Fruit fly (Drosophila melanogaster) whole organism, wandering third instar larva: ENCODE measurements around the gene in.

Experiments
- Abd-B ChIP-seq: fragments of >200 bp; optimal IDR thresholded peaks from 2 replicates; lab custom pipeline; 2017; ENCODE audit warnings: missing biosample characterization, missing genetic modification characterization
- CG32264 ChIP-seq: fragments of 200-800 bp; sonication (Bioruptor generic); optimal IDR thresholded peaks from 2 replicates; lab custom pipeline; 2016; ENCODE audit warnings: missing biosample characterization, missing genetic modification characterization
- CrebA ChIP-seq: fragments of 200-800 bp; sonication (Bioruptor generic); optimal IDR thresholded peaks from 2 replicates; lab custom pipeline; 2016; ENCODE audit warnings: missing biosample characterization, mild to moderate bottlenecking, missing genetic modification characterization, borderline replicate concordance
- Dif ChIP-seq: fragments of 200-275, 200-300 bp; sonication (Bioruptor generic); optimal IDR thresholded peaks from 2 replicates; lab custom pipeline; 2018; ENCODE audit warnings: missing biosample characterization, missing genetic modification characterization; ENCODE audit not compliant: partially characterized antibody
- GATAd ChIP-seq: sonication (Bioruptor generic); optimal IDR thresholded peaks from 2 replicates; lab custom pipeline; 2016; ENCODE audit warnings: missing biosample characterization, missing genetic modification characterization
- HLH106 ChIP-seq: fragments of 200-800 bp; optimal IDR thresholded peaks from 3 replicates; lab custom pipeline; 2019; ENCODE audit warnings: missing biosample characterization, mild to moderate bottlenecking, missing genetic modification characterization, moderate library complexity
- Hnf4 ChIP-seq: fragments of 200-800 bp; sonication (Bioruptor generic); optimal IDR thresholded peaks from 2 replicates; lab custom pipeline; 2016; ENCODE audit warnings: missing biosample characterization, mild to moderate bottlenecking, missing genetic modification characterization
- Hr83 ChIP-seq: fragments of 200-300 bp; sonication (Bioruptor generic); optimal IDR thresholded peaks from 2 replicates; lab custom pipeline; 2016; ENCODE audit warnings: missing biosample characterization, mild to moderate bottlenecking, missing genetic modification characterization, moderate library complexity; ENCODE audit not compliant: poor library complexity, severe bottlenecking
- Jra ChIP-seq: sonication (Bioruptor generic); optimal IDR thresholded peaks from 2 replicates; lab custom pipeline; 2016; ENCODE audit warnings: missing biosample characterization, missing genetic modification characterization
- Mio ChIP-seq: sonication (Bioruptor generic); optimal IDR thresholded peaks from 2 replicates; lab custom pipeline; 2016; ENCODE audit warnings: missing biosample characterization, missing genetic modification characterization
- Myc ChIP-seq: fragments of >200 bp; optimal IDR thresholded peaks from 2 replicates; lab custom pipeline; 2017
- N ChIP-seq: fragments of >200 bp; optimal IDR thresholded peaks from 2 replicates; lab custom pipeline; 2018; ENCODE audit warnings: missing biosample characterization, missing external identifiers, missing genetic modification characterization
- OdsH ChIP-seq: fragments of 200-800 bp; sonication (Bioruptor generic); optimal IDR thresholded peaks from 2 replicates; lab custom pipeline; 2016; ENCODE audit warnings: missing biosample characterization, mild to moderate bottlenecking, missing genetic modification characterization
- Rel ChIP-seq, 2 experiments: fragments of 200-800 bp; sonication (Bioruptor generic) in 1 of 2; optimal IDR thresholded peaks; 2 replicates in 1 of 2; 3 replicates in 1 of 2; lab custom pipeline; 2016 to 2019; ENCODE audit warnings: mild to moderate bottlenecking in 2 of 2, missing biosample characterization in 2 of 2, missing genetic modification characterization in 2 of 2, moderate library complexity in 1 of 2
- Sp1 ChIP-seq: fragments of 200-800 bp; sonication (Bioruptor generic); optimal IDR thresholded peaks from 3 replicates; lab custom pipeline; 2019; ENCODE audit warnings: missing biosample characterization, mild to moderate bottlenecking, missing genetic modification characterization, moderate library complexity
- br ChIP-seq: fragments of 200-800 bp; sonication (Bioruptor generic); optimal IDR thresholded peaks from 2 replicates; lab custom pipeline; 2016; ENCODE audit warnings: missing biosample characterization, missing genetic modification characterization
- brk ChIP-seq: fragments of 200-800 bp; sonication (Bioruptor generic); optimal IDR thresholded peaks from 2 replicates; lab custom pipeline; 2016; ENCODE audit warnings: missing biosample characterization, mild to moderate bottlenecking, missing genetic modification characterization
- dl ChIP-seq, 2 experiments: fragments of 175-275, 200-275 bp in 1 of 2; fragments of 200-275 bp in 1 of 2; sonication (Bioruptor generic); optimal IDR thresholded peaks; lab custom pipeline; 2018; ENCODE audit warnings: mild to moderate bottlenecking in 2 of 2, missing biosample characterization in 2 of 2, missing genetic modification characterization in 2 of 2, moderate library complexity in 2 of 2; ENCODE audit not compliant: partially characterized antibody in 2 of 2, insufficient read depth in 1 of 2
- dmrt93B ChIP-seq: fragments of 200-800 bp; sonication (Bioruptor generic); optimal IDR thresholded peaks from 2 replicates; lab custom pipeline; 2018; ENCODE audit warnings: missing biosample characterization, mild to moderate bottlenecking, missing genetic modification characterization
- dsf ChIP-seq: sonication (Bioruptor generic); optimal IDR thresholded peaks from 2 replicates; lab custom pipeline; 2016; ENCODE audit warnings: missing biosample characterization, missing genetic modification characterization, borderline replicate concordance
- ey ChIP-seq: fragments of 200-800 bp; sonication (Bioruptor generic); optimal IDR thresholded peaks from 2 replicates; lab custom pipeline; 2016; ENCODE audit warnings: missing biosample characterization, missing genetic modification characterization
- foxo ChIP-seq, 2 experiments: fragments of 200-800 bp; sonication (Bioruptor generic); optimal IDR thresholded peaks; 2 replicates in 1 of 2; 3 replicates in 1 of 2; lab custom pipeline; 2016 to 2017; ENCODE audit warnings: missing biosample characterization in 2 of 2, missing genetic modification characterization in 2 of 2
- fru ChIP-seq: fragments of 200-800 bp; sonication (Bioruptor generic); optimal IDR thresholded peaks from 3 replicates; lab custom pipeline; 2016; ENCODE audit warnings: missing biosample characterization, mild to moderate bottlenecking, missing genetic modification characterization
- h ChIP-seq: fragments of 200-800 bp; sonication (Bioruptor generic); optimal IDR thresholded peaks from 3 replicates; lab custom pipeline; 2016; ENCODE audit warnings: missing biosample characterization, mild to moderate bottlenecking, missing genetic modification characterization
- jim ChIP-seq: fragments of 175-275, 200-325 bp; sonication (Bioruptor generic); optimal IDR thresholded peaks from 2 replicates; lab custom pipeline; 2016; ENCODE audit warnings: missing biosample characterization, mild to moderate bottlenecking, missing genetic modification characterization
- lola ChIP-seq: fragments of >200 bp; optimal IDR thresholded peaks from 2 replicates; lab custom pipeline; 2017; ENCODE audit warnings: missing biosample characterization, missing genetic modification characterization
- psq ChIP-seq: fragments of 200-800 bp; sonication (Bioruptor generic); optimal IDR thresholded peaks from 3 replicates; lab custom pipeline; 2017; ENCODE audit warnings: missing biosample characterization, mild to moderate bottlenecking, missing genetic modification characterization, moderate library complexity
- rgr ChIP-seq: fragments of 200-800 bp; sonication (Bioruptor generic); optimal IDR thresholded peaks from 3 replicates; lab custom pipeline; 2016; ENCODE audit warnings: missing biosample characterization, mild to moderate bottlenecking, missing genetic modification characterization
- sage ChIP-seq: fragments of 200-800 bp; sonication (Bioruptor generic); optimal IDR thresholded peaks from 2 replicates; lab custom pipeline; 2016; ENCODE audit warnings: missing biosample characterization, mild to moderate bottlenecking, missing genetic modification characterization
- tai ChIP-seq: sonication (Bioruptor generic); optimal IDR thresholded peaks from 2 replicates; lab custom pipeline; 2016; ENCODE audit warnings: missing biosample characterization, missing genetic modification characterization
- usp ChIP-seq: fragments of >200 bp; optimal IDR thresholded peaks from 2 replicates; lab custom pipeline; 2017; ENCODE audit warnings: missing biosample characterization, missing genetic modification characterization
- woc ChIP-seq: sonication (Bioruptor generic); optimal IDR thresholded peaks from 2 replicates; lab custom pipeline; 2016; ENCODE audit warnings: missing biosample characterization, mild to moderate bottlenecking, missing genetic modification characterization

in gene

dm6 chr3L:20385006-20385405, 18.0 kb downstream of the in start:
- TF ChIP-seq dmrt93B (GFP tag; lab: Kevin White, UChicago) (no peak), CrebA (GFP tag; lab: Kevin White, UChicago) (no peak), Hnf4 (GFP tag; lab: Kevin White, UChicago) (no peak), Dif (GFP tag; lab: Kevin White, UChicago) (no peak), sage (no peak), GATAd (GFP tag; lab: Kevin White, UChicago) (no peak), ey (GFP tag; lab: Kevin White, UChicago) (no peak), dl (GFP tag; optimal IDR thresholded peaks at IDR 0.05; lab: Kevin White, UChicago; ENCODE audit: insufficient read depth in 1 of 2, partially characterized antibody in 2 of 2) (no peak), Sp1 (GFP tag; lab: Kevin White, UChicago) (no peak), rgr (GFP tag; lab: Kevin White, UChicago) (no peak), psq (GFP tag; lab: Kevin White, UChicago) (no peak)

- TF ChIP-seq Mio (no peak), rgr (GFP tag; lab: Kevin White, UChicago) (peak; percentile 16), jim (no peak), Hr83 (peak; percentile 26), foxo (GFP tag; optimal IDR thresholded peaks at IDR 0.05; lab: Kevin White, UChicago) (no peak), Hnf4 (GFP tag; lab: Kevin White, UChicago) (no peak), Rel (GFP tag; optimal IDR thresholded peaks at IDR 0.05; lab: Kevin White, UChicago) (no peak), Rel (tag; optimal IDR thresholded peaks at IDR 0.05; lab: Kevin White, UChicago) (no peak), CG32264 (GFP tag; lab: Kevin White, UChicago) (no peak)
These were observed 18.4 kb downstream of the in start for dm6 chr3L:20385408-20385807.

- TF ChIP-seq Myc (no peak), OdsH (no peak), Sp1 (GFP tag; lab: Kevin White, UChicago) (peak; percentile 6), dmrt93B (GFP tag; lab: Kevin White, UChicago) (no peak), woc (GFP tag; lab: Kevin White, UChicago) (no peak), lola (GFP tag; lab: Kevin White, UChicago) (no peak), fru (GFP tag; lab: Kevin White, UChicago) (no peak), tai (GFP tag; lab: Kevin White, UChicago) (no peak), CrebA (GFP tag; lab: Kevin White, UChicago) (no peak), dl (GFP tag; optimal IDR thresholded peaks at IDR 0.05; lab: Kevin White, UChicago; ENCODE audit: insufficient read depth in 1 of 2, partially characterized antibody in 2 of 2) (no peak), usp (GFP tag; lab: Kevin White, UChicago) (no peak), Abd-B (no peak), psq (GFP tag; lab: Kevin White, UChicago) (no peak), Rel (GFP tag; optimal IDR thresholded peaks at IDR 0.05; lab: Kevin White, UChicago) (no peak), Rel (tag; optimal IDR thresholded peaks at IDR 0.05; lab: Kevin White, UChicago) (peak; percentile 76), Dif (GFP tag; lab: Kevin White, UChicago) (no peak), HLH106 (no peak)
These were observed 19.0 kb downstream of the in start for dm6 chr3L:20385969-20386370.

dm6 chr3L:20387038-20387842, 20.2 kb downstream of the in start:
- no peak for TF ChIP-seq dsf (GFP tag; lab: Kevin White, UChicago)
- no peak for TF ChIP-seq foxo (GFP tag; optimal IDR thresholded peaks at IDR 0.05; lab: Kevin White, UChicago)
- peak; percentile 5 for TF ChIP-seq Sp1 (GFP tag; lab: Kevin White, UChicago)
- TF ChIP-seq sage, result no peak
- TF ChIP-seq lola (GFP tag; lab: Kevin White, UChicago), result no peak
- TF ChIP-seq Jra, result peak; percentile 0
- TF ChIP-seq h (GFP tag; lab: Kevin White, UChicago), result peak; percentile 59
- peak; percentile 37 for TF ChIP-seq Hr83
- no peak for TF ChIP-seq Rel (GFP tag; optimal IDR thresholded peaks at IDR 0.05; lab: Kevin White, UChicago)
- TF ChIP-seq Rel (tag; optimal IDR thresholded peaks at IDR 0.05; lab: Kevin White, UChicago), result peak; percentile 79

- TF ChIP-seq CrebA (GFP tag; lab: Kevin White, UChicago), result no peak
- TF ChIP-seq foxo (GFP tag; optimal IDR thresholded peaks at IDR 0.05; lab: Kevin White, UChicago), result no peak
- TF ChIP-seq Sp1 (GFP tag; lab: Kevin White, UChicago), result no peak
- no peak for TF ChIP-seq Dif (GFP tag; lab: Kevin White, UChicago)
- no peak for TF ChIP-seq dsf (GFP tag; lab: Kevin White, UChicago)
- TF ChIP-seq GATAd (GFP tag; lab: Kevin White, UChicago), result no peak
- TF ChIP-seq Hr83, result no peak
- TF ChIP-seq br (GFP tag; lab: Kevin White, UChicago), result no peak
- TF ChIP-seq sage, result no peak
- no peak for TF ChIP-seq h (GFP tag; lab: Kevin White, UChicago)
- no peak for TF ChIP-seq N
- no peak for TF ChIP-seq HLH106
- no peak for TF ChIP-seq Jra
- TF ChIP-seq fru (GFP tag; lab: Kevin White, UChicago), result no peak
- TF ChIP-seq brk (GFP tag; lab: Kevin White, UChicago), result no peak
- TF ChIP-seq, all 38 proteins: peak for 0
These were observed 20.8 kb downstream of the in start for dm6 chr3L:20387843-20388163.
